Fruit fly (Drosophila melanogaster): ENCODE results near the gene Spn77Bc.
A peak's percentile ranks its signal among the peaks of the same experiment; 100 is the strongest.

Gene Spn77Bc

dm6 chr3L:20347762-20348580 is 5.5 kb downstream of the Spn77Bc start, which contains the start of the genes Rbbp5 and eRF1 (continued):
- TF ChIP-seq CG11560 (tag; IDR thresholded peaks at IDR 0.05) (peak; percentile 39; the same call in 1 of the 3 replicates), dpn (GFP tag; optimal IDR thresholded peaks at IDR 0.05) (peak; percentile 62 to 80), nerfin-2 (GFP tag; IDR thresholded peaks at IDR 0.05; ENCODE audit: partially characterized antibody) (peak; percentile 87), slbo (GFP tag; IDR thresholded peaks at IDR 0.05) (no peak; the same call in 1 of the 2 replicates), CG6272 (GFP tag; IDR thresholded peaks at IDR 0.05) (no peak), CG33557 (GFP tag; optimal IDR thresholded peaks at IDR 0.05) (peak; percentile 55), CG32532 (GFP tag; IDR thresholded peaks at IDR 0.05) (peak; percentile 87), Deaf1 (tag; optimal IDR thresholded peaks at IDR 0.05) (no peak), CG10366 (GFP tag; IDR thresholded peaks at IDR 0.05) (no peak; the same call in 1 of the 2 replicates), gfzf (GFP tag; optimal IDR thresholded peaks at IDR 0.05) (no peak), org-1 (GFP tag; optimal IDR thresholded peaks at IDR 0.05) (no peak), CrebB (tag; optimal IDR thresholded peaks at IDR 0.05) (no peak), Meics (GFP tag; optimal IDR thresholded peaks at IDR 0.05) (peak; percentile 60), lmd (GFP tag; IDR thresholded peaks at IDR 0.05) (peak; percentile 73; the same call in 1 of the 2 replicates), usp (GFP tag; optimal IDR thresholded peaks at IDR 0.05) (no peak), B-H2 (GFP tag; optimal IDR thresholded peaks at IDR 0.05) (peak; percentile 75), fru (optimal IDR thresholded peaks at IDR 0.05) (no peak), ttk (GFP tag; IDR thresholded peaks at IDR 0.05) (no peak; the same call in 1 of the 2 replicates), gsb (GFP tag; IDR thresholded peaks at IDR 0.05) (no peak; the same call in 1 of the 2 replicates), Eip74EF (GFP tag; optimal IDR thresholded peaks at IDR 0.05) (peak in 1 of 2 experiments; percentile 3), pho (GFP tag; optimal IDR thresholded peaks at IDR 0.05) (peak; percentile 61), Aef1 (GFP tag; IDR thresholded peaks at IDR 0.05) (peak; percentile 88), CG30403 (GFP tag; optimal IDR thresholded peaks at IDR 0.05) (peak; percentile 90), HLH3B (GFP tag; IDR thresholded peaks at IDR 0.05) (peak; percentile 65; the same call in 1 of the 2 replicates), Bteb2 (GFP tag; optimal IDR thresholded peaks at IDR 0.05) (peak; percentile 58), jing (GFP tag; optimal IDR thresholded peaks at IDR 0.05) (no peak), Ets97D (GFP tag; optimal IDR thresholded peaks at IDR 0.05) (peak; percentile 54), hth (optimal IDR thresholded peaks at IDR 0.05) (no peak), CG13424 (tag; optimal IDR thresholded peaks at IDR 0.05) (peak; percentile 83), CG14050 (GFP tag; IDR thresholded peaks at IDR 0.05) (peak; percentile 54; the same call in 2 of the 3 replicates), ap (GFP tag; IDR thresholded peaks at IDR 0.05) (peak; percentile 63), CG3407 (GFP tag; optimal IDR thresholded peaks at IDR 0.05) (no peak), TFAM (GFP tag; optimal IDR thresholded peaks at IDR 0.05) (no peak), Dip2 (GFP tag; IDR thresholded peaks at IDR 0.05) (no peak), CG8290 (GFP tag; optimal IDR thresholded peaks at IDR 0.05) (peak; percentile 83), CG8290 (tag; optimal IDR thresholded peaks at IDR 0.05) (peak; percentile 9 to 63), ranshi (GFP tag; IDR thresholded peaks at IDR 0.05) (0 out of 2 replicates have a peak, but pooled peaks have one; percentile 78), CG10431 (GFP tag; optimal IDR thresholded peaks at IDR 0.05) (no peak), salm (tag; optimal IDR thresholded peaks at IDR 0.05) (no peak), crp (GFP tag; optimal IDR thresholded peaks at IDR 0.05) (peak in 1 of 2 experiments; percentile 17), bsh (GFP tag; optimal IDR thresholded peaks at IDR 0.05) (peak in 1 of 2 experiments; percentile 75), Ssrp (tag; optimal IDR thresholded peaks at IDR 0.05) (peak; percentile 74), CG1233 (GFP tag; optimal IDR thresholded peaks at IDR 0.05) (peak; percentile 61), CG10267 (tag; optimal IDR thresholded peaks at IDR 0.05) (peak; percentile 80), fd64A (GFP tag; optimal IDR thresholded peaks at IDR 0.05) (no peak), tna (GFP tag; IDR thresholded peaks at IDR 0.05; ENCODE audit: partially characterized antibody) (peak; percentile 75), lbe (GFP tag; optimal IDR thresholded peaks at IDR 0.05) (peak; percentile 43), CG10321 (GFP tag; IDR thresholded peaks at IDR 0.05) (0 out of 2 replicates have a peak, but pooled peaks have one; percentile 31), CG1603 (tag; optimal IDR thresholded peaks at IDR 0.05) (peak; percentile 64)
